Fruit fly (Drosophila melanogaster) whole organism, prepupa: ENCODE results near the gene gnu.
A peak's percentile ranks its signal among the peaks of the same experiment; 100 is the strongest.

Experiments
- CG11294 ChIP-seq: fragments of 200-800 bp; sonication (Bioruptor generic); IDR thresholded peaks from 2 replicates; pipeline ENCODE4 v1.3.6; 2022; ENCODE audit warnings: missing biosample characterization, missing genetic modification characterization
- CG15336 ChIP-seq: fragments of 200-800 bp; sonication (Bioruptor generic); IDR thresholded peaks from 2 replicates; pipeline ENCODE4 v1.3.6; 2022; ENCODE audit warnings: missing biosample characterization, missing genetic modification characterization
- CG1621 ChIP-seq: fragments of 200-800 bp; sonication (Bioruptor generic); optimal IDR thresholded peaks from 3 replicates; lab custom pipeline; 2018; ENCODE audit warnings: missing biosample characterization, mild to moderate bottlenecking, missing genetic modification characterization
- CG16779 ChIP-seq: fragments of 200-800 bp; sonication (Bioruptor generic); optimal IDR thresholded peaks from 3 replicates; lab custom pipeline; 2017; ENCODE audit warnings: missing biosample characterization, mild to moderate bottlenecking, missing genetic modification characterization
- CG31627 ChIP-seq: fragments of 200-800 bp; sonication (Bioruptor generic); optimal IDR thresholded peaks from 3 replicates; lab custom pipeline; 2016; ENCODE audit warnings: missing biosample characterization, missing genetic modification characterization
- CG32006 ChIP-seq: fragments of 200-800 bp; sonication (Bioruptor generic); optimal IDR thresholded peaks from 3 replicates; lab custom pipeline; 2017; ENCODE audit warnings: missing biosample characterization, mild to moderate bottlenecking, missing genetic modification characterization
- CG34406 ChIP-seq: fragments of 200-800 bp; sonication (Bioruptor generic); optimal IDR thresholded peaks from 3 replicates; lab custom pipeline; 2016; ENCODE audit warnings: missing biosample characterization, missing genetic modification characterization
- CG3919 ChIP-seq: fragments of 200-800 bp; sonication (Bioruptor generic); optimal IDR thresholded peaks from 3 replicates; lab custom pipeline; 2016; ENCODE audit warnings: missing biosample characterization, missing genetic modification characterization
- CG4318 ChIP-seq: fragments of 200-800 bp; sonication (Bioruptor generic); optimal IDR thresholded peaks from 3 replicates; lab custom pipeline; 2017; ENCODE audit warnings: missing biosample characterization, mild to moderate bottlenecking, missing genetic modification characterization
- CG6163 ChIP-seq: fragments of 200-800 bp; sonication (Bioruptor generic); IDR thresholded peaks from 3 replicates; pipeline ENCODE4 v1.3.6; 2022; ENCODE audit warnings: missing biosample characterization, missing genetic modification characterization
- CG6276 ChIP-seq: fragments of 200-800 bp; sonication (Bioruptor generic); optimal IDR thresholded peaks from 2 replicates; lab custom pipeline; 2017; ENCODE audit warnings: missing biosample characterization, mild to moderate bottlenecking, missing genetic modification characterization
- CG6808 ChIP-seq: fragments of 200-800 bp; sonication (Bioruptor generic); optimal IDR thresholded peaks from 3 replicates; lab custom pipeline; 2017; ENCODE audit warnings: missing biosample characterization, missing genetic modification characterization, mild to moderate bottlenecking, moderate library complexity, missing genetic modification reagents
- CG8319 ChIP-seq: fragments of 200-800 bp; sonication (Bioruptor generic); optimal IDR thresholded peaks from 3 replicates; lab custom pipeline; 2016; ENCODE audit warnings: missing biosample characterization, missing genetic modification characterization
- CG8632 ChIP-seq: fragments of 200-800 bp; sonication (Bioruptor generic); optimal IDR thresholded peaks from 3 replicates; lab custom pipeline; 2016; ENCODE audit warnings: missing biosample characterization, missing genetic modification characterization
- CG9139 ChIP-seq: fragments of 200-800 bp; sonication (Bioruptor generic); optimal IDR thresholded peaks from 3 replicates; lab custom pipeline; 2017; ENCODE audit warnings: missing biosample characterization, mild to moderate bottlenecking, missing genetic modification characterization
- Eip75B ChIP-seq: fragments of 200-800 bp; sonication (Bioruptor generic); optimal IDR thresholded peaks from 3 replicates; lab custom pipeline; 2016; ENCODE audit warnings: missing biosample characterization, missing genetic modification characterization
- Eip93F ChIP-seq: fragments of 200-800 bp; sonication (Bioruptor generic); optimal IDR thresholded peaks from 2 replicates; lab custom pipeline; 2016; ENCODE audit warnings: missing biosample characterization, mild to moderate bottlenecking, missing genetic modification characterization
- Ets21C ChIP-seq: fragments of 200-800 bp; sonication (Bioruptor generic); optimal IDR thresholded peaks from 3 replicates; lab custom pipeline; 2016; ENCODE audit warnings: missing biosample characterization, missing genetic modification characterization
- Ets96B ChIP-seq: fragments of 200-800 bp; optimal IDR thresholded peaks from 2 replicates; lab custom pipeline; 2019; ENCODE audit warnings: missing biosample characterization, mild to moderate bottlenecking, missing genetic modification characterization, moderate library complexity
- Gug ChIP-seq: fragments of 200-800 bp; sonication (Bioruptor generic); IDR thresholded peaks from 2 replicates; pipeline ENCODE4 v1.3.6; 2022; ENCODE audit warnings: missing biosample characterization, missing genetic modification characterization
- Hr38 ChIP-seq: sonication (Bioruptor generic); optimal IDR thresholded peaks from 2 replicates; lab custom pipeline; 2016; ENCODE audit warnings: missing biosample characterization, missing genetic modification characterization
- Hr39 ChIP-seq: fragments of 200-800 bp; sonication (Bioruptor generic); optimal IDR thresholded peaks from 2 replicates; lab custom pipeline; 2016; ENCODE audit warnings: missing biosample characterization, missing genetic modification characterization
- Lpt ChIP-seq: fragments of 200-800 bp; sonication (Bioruptor generic); optimal IDR thresholded peaks from 3 replicates; lab custom pipeline; 2016; ENCODE audit warnings: missing biosample characterization, missing genetic modification characterization
- OdsH ChIP-seq: fragments of 200-800 bp; sonication (Bioruptor generic); optimal IDR thresholded peaks from 3 replicates; lab custom pipeline; 2016; ENCODE audit warnings: missing biosample characterization, missing genetic modification characterization
- Smox ChIP-seq: fragments of 200-800 bp; sonication (Bioruptor generic); optimal IDR thresholded peaks from 3 replicates; lab custom pipeline; 2016; ENCODE audit warnings: missing biosample characterization, missing genetic modification characterization
- Sox14 ChIP-seq: fragments of 200-800 bp; sonication (Bioruptor generic); optimal IDR thresholded peaks from 3 replicates; lab custom pipeline; 2016; ENCODE audit warnings: missing biosample characterization, missing genetic modification characterization
- achi ChIP-seq: fragments of 200-800 bp; sonication (Bioruptor generic); optimal IDR thresholded peaks from 3 replicates; lab custom pipeline; 2016; ENCODE audit warnings: missing biosample characterization, missing genetic modification characterization
- acj6 ChIP-seq: fragments of 200-800 bp; sonication (Bioruptor generic); optimal IDR thresholded peaks from 3 replicates; lab custom pipeline; 2016; ENCODE audit warnings: missing biosample characterization, missing genetic modification characterization
- dac ChIP-seq: fragments of 200-800 bp; sonication (Bioruptor generic); optimal IDR thresholded peaks from 2 replicates; lab custom pipeline; 2017; ENCODE audit warnings: missing biosample characterization, mild to moderate bottlenecking, missing genetic modification characterization
- dsx ChIP-seq: fragments of 200-800 bp; optimal IDR thresholded peaks from 3 replicates; lab custom pipeline; 2019; ENCODE audit warnings: missing biosample characterization, mild to moderate bottlenecking, missing genetic modification characterization, moderate library complexity; ENCODE audit not compliant: poor library complexity, severe bottlenecking
- eg ChIP-seq: fragments of 200-800 bp; sonication (Bioruptor generic); IDR thresholded peaks from 3 replicates; pipeline ENCODE4 v1.3.6; 2022; ENCODE audit warnings: missing biosample characterization, missing genetic modification characterization
- esn ChIP-seq: fragments of 200-800 bp; sonication (Bioruptor generic); optimal IDR thresholded peaks from 2 replicates; lab custom pipeline; 2016; ENCODE audit warnings: missing biosample characterization, mild to moderate bottlenecking, missing genetic modification characterization, moderate library complexity
- fd59A ChIP-seq: fragments of 200-800 bp; sonication (Bioruptor generic); optimal IDR thresholded peaks from 2 replicates; lab custom pipeline; 2017; ENCODE audit warnings: missing biosample characterization, mild to moderate bottlenecking, missing genetic modification characterization, missing genetic modification reagents
- fkh ChIP-seq: fragments of 200-800 bp; sonication (Bioruptor generic); optimal IDR thresholded peaks from 3 replicates; lab custom pipeline; 2017; ENCODE audit warnings: missing biosample characterization, mild to moderate bottlenecking, missing genetic modification characterization, moderate library complexity
- net ChIP-seq: fragments of 200-800 bp; sonication (Bioruptor generic); optimal IDR thresholded peaks from 3 replicates; lab custom pipeline; 2016; ENCODE audit warnings: missing biosample characterization, missing genetic modification characterization
- salr ChIP-seq, 2 experiments: fragments of 200-800 bp; sonication (Bioruptor generic); optimal IDR thresholded peaks; 3 replicates each; lab custom pipeline; 2016 to 2018; ENCODE audit warnings: missing biosample characterization in 2 of 2, missing genetic modification characterization in 2 of 2, mild to moderate bottlenecking in 1 of 2
- spab ChIP-seq: fragments of 200-800 bp; sonication (Bioruptor generic); optimal IDR thresholded peaks from 2 replicates; lab custom pipeline; 2017; ENCODE audit warnings: missing biosample characterization, mild to moderate bottlenecking, missing genetic modification characterization, missing genetic modification reagents
- ss ChIP-seq, 2 experiments: fragments of 200-800 bp; sonication (Bioruptor generic); optimal IDR thresholded peaks; 2 replicates in 1 of 2; 3 replicates in 1 of 2; lab custom pipeline; 2017 to 2018; ENCODE audit warnings: mild to moderate bottlenecking in 2 of 2, missing biosample characterization in 2 of 2, missing genetic modification characterization in 2 of 2, moderate library complexity in 1 of 2
- svp ChIP-seq: fragments of 200-800 bp; sonication (Bioruptor generic); peaks from one replicate; lab custom pipeline; 2016; ENCODE audit warnings: missing biosample characterization, missing genetic modification characterization
- topi ChIP-seq: fragments of 200-800 bp; sonication (Bioruptor generic); optimal IDR thresholded peaks from 3 replicates; lab custom pipeline; 2016; ENCODE audit warnings: missing biosample characterization, missing genetic modification characterization
- vri ChIP-seq: fragments of 200-800 bp; sonication (Bioruptor generic); optimal IDR thresholded peaks from 3 replicates; lab custom pipeline; 2016; ENCODE audit warnings: missing biosample characterization, mild to moderate bottlenecking, missing genetic modification characterization

gnu gene

DNA sequence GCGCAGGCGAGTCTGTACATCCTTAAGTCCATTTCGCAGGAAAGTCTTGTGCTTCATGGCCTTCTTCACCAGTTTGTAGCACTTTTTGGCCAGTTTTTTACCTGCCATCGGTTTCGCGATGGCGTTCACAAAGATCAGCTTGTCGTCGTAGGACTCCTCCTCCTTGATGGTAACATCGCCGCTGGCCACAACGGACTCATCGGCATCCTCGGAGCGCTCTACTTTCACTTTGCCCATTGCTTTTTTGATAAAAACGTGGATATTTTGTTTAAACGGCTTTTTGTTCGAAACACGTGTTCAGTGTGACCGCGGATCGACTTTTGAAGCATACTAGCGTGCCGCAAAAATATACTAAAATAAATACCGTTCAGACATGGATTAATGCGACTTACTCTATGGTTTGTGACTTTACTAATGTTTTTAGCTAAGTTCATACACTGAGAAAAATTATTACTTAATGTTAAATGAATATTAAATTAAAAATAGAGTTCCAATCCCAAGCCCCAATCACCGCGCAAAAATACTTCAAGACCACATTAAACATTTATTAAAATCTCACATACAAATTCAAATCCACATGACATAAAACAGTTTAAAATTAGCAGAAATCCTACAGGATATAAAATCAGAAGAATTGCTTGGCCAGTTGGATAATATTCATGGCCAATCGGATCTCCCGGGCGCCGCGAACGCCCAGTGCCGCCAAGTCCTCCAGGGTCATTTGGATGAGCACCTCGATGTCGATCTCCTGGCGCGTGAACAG, 1.1 kb downstream of the gnu start, which contains the start of gene NHP2 (continued):
- TF ChIP-seq CG15336 (GFP tag; lab: Robert Waterston, UW) (peak; percentile 87), CG3919 (GFP tag; lab: Kevin White, UChicago) (no peak), Ets96B (tag; lab: Kevin White, UChicago) (peak; percentile 80), acj6 (GFP tag; lab: Kevin White, UChicago) (no peak), Smox (GFP tag; lab: Kevin White, UChicago) (no peak), CG34406 (peak; percentile 74), net (GFP tag; lab: Kevin White, UChicago) (no peak), topi (no peak), salr (GFP tag; optimal IDR thresholded peaks at IDR 0.05; lab: Kevin White, UChicago) (no peak), Lpt (GFP tag; lab: Kevin White, UChicago) (peak; percentile 83), CG6808 (GFP tag; lab: Kevin White, UChicago) (no peak), Hr39 (GFP tag; lab: Kevin White, UChicago) (peak; percentile 78), esn (GFP tag; lab: Kevin White, UChicago) (peak; percentile 85), Eip75B (no peak), CG6276 (no peak), CG6163 (peak; percentile 93; the same call in 2 of the 3 replicates), CG8632 (GFP tag; lab: Kevin White, UChicago) (no peak), CG8319 (peak; percentile 68), dac (GFP tag; lab: Kevin White, UChicago) (no peak), CG32006 (peak; percentile 8), OdsH (GFP tag; lab: Kevin White, UChicago) (no peak), spab (GFP tag; lab: Kevin White, UChicago) (no peak), Sox14 (GFP tag; lab: Kevin White, UChicago) (no peak), eg (peak; percentile 92), CG4318 (GFP tag; lab: Kevin White, UChicago) (peak; percentile 66), CG1621 (tag; lab: Kevin White, UChicago) (no peak), CG16779 (tag; lab: Kevin White, UChicago) (no peak), ss (GFP tag; optimal IDR thresholded peaks at IDR 0.05; lab: Kevin White, UChicago) (no peak), Gug (GFP tag; lab: Robert Waterston, UW) (peak; percentile 68; the same call in 1 of the 2 replicates), Eip93F (GFP tag; lab: Kevin White, UChicago) (peak; percentile 60), Hr38 (GFP tag; lab: Kevin White, UChicago) (no peak), svp (GFP tag; lab: Kevin White, UChicago) (peak; percentile 60), vri (no peak), CG11294 (GFP tag; lab: Robert Waterston, UW) (peak; percentile 44; the same call in 1 of the 2 replicates), fd59A (GFP tag; lab: Kevin White, UChicago) (peak; percentile 70), CG31627 (GFP tag; lab: Kevin White, UChicago) (no peak), fkh (GFP tag; lab: Kevin White, UChicago) (no peak), Ets21C (GFP tag; lab: Kevin White, UChicago) (peak; percentile 49), CG9139 (no peak), dsx (no peak), achi (GFP tag; lab: Kevin White, UChicago) (no peak)
